Worm (Caenorhabditis elegans): Measurements from ENCODE around the gene col-2.

Gene col-2

ce11 chrIV:10046005-10046404 lies 39.2 kb downstream of the col-2 start:
- TF ChIP-seq sptf-2 (GFP tag; optimal IDR thresholded peaks at IDR 0.05) (no peak), F49E8.2 (tag; optimal IDR thresholded peaks at IDR 0.05; ENCODE audit: insufficient read depth) (no peak), lin-35 (GFP tag; optimal IDR thresholded peaks at IDR 0.05) (no peak), let-607 (tag; optimal IDR thresholded peaks at IDR 0.05) (no peak), ztf-6 (GFP tag; IDR thresholded peaks at IDR 0.05) (no peak), T26A5.8 (tag; optimal IDR thresholded peaks at IDR 0.05) (no peak), B0035.1 (tag; optimal IDR thresholded peaks at IDR 0.05) (no peak), gei-17 (GFP tag; optimal IDR thresholded peaks at IDR 0.05) (no peak), F33H1.4 (GFP tag; IDR thresholded peaks at IDR 0.05) (no peak), egl-18 (GFP tag; IDR thresholded peaks at IDR 0.05) (no peak), ceh-27 (GFP tag; optimal IDR thresholded peaks at IDR 0.05) (no peak), madf-6 (GFP tag; IDR thresholded peaks at IDR 0.05) (no peak), Y56A3A.18 (GFP tag; IDR thresholded peaks at IDR 0.05) (no peak), nhr-179 (tag; optimal IDR thresholded peaks at IDR 0.05) (no peak), ztf-18 (tag; optimal IDR thresholded peaks at IDR 0.05) (no peak), die-1 (tag; optimal IDR thresholded peaks at IDR 0.05) (no peak), him-1 (tag; optimal IDR thresholded peaks at IDR 0.05) (no peak), athp-1 (tag; optimal IDR thresholded peaks at IDR 0.05) (no peak)

- TF ChIP-seq fkh-3 (tag; optimal IDR thresholded peaks at IDR 0.05) (no peak), rpc-1 (optimal IDR thresholded peaks at IDR 0.05) (no peak), rpc-1 (tag; optimal IDR thresholded peaks at IDR 0.05) (no peak), T07F8.4 (tag; optimal IDR thresholded peaks at IDR 0.05) (no peak), unc-130 (GFP tag; optimal IDR thresholded peaks at IDR 0.05) (no peak), sptf-2 (GFP tag; optimal IDR thresholded peaks at IDR 0.05) (no peak), cebp-2 (GFP tag; IDR thresholded peaks at IDR 0.05) (no peak)
These were observed 42.4 kb downstream of the col-2 start, which contains the start of gene frk-1 for ce11 chrIV:10042881-10043280. TSS of gene frk-1 (plus strand) at chrIV:10043181.

ce11 chrIV:10040803-10041202 lies 44.4 kb downstream of the col-2 start, which contains the start of gene dhs-31:
TSS of gene dhs-31 (minus strand) at chrIV:10040903.
- TF ChIP-seq dox-1 (GFP tag; IDR thresholded peaks at IDR 0.05), result no peak

- TF ChIP-seq nhr-27 (tag; optimal IDR thresholded peaks at IDR 0.05), result no peak
- TF ChIP-seq hlh-12 (tag; optimal IDR thresholded peaks at IDR 0.05), result no peak
- no peak for TF ChIP-seq nhr-80 (tag; optimal IDR thresholded peaks at IDR 0.05)
- TF ChIP-seq akir-1 (GFP tag; optimal IDR thresholded peaks at IDR 0.05), result no peak
- TF ChIP-seq nfyb-1 (GFP tag; IDR thresholded peaks at IDR 0.05), result no peak
- TF ChIP-seq Y67H2A.10 (GFP tag; conservative IDR thresholded peaks at IDR 0.05), result no peak
- TF ChIP-seq D2030.7 (GFP tag; IDR thresholded peaks at IDR 0.05), result no peak
- no peak for TF ChIP-seq hmg-1.2 (GFP tag; IDR thresholded peaks at IDR 0.05)
- TF ChIP-seq ztf-25 (GFP tag; IDR thresholded peaks at IDR 0.05), result no peak
- TF ChIP-seq lsy-27 (tag; optimal IDR thresholded peaks at IDR 0.05; ENCODE audit: borderline replicate concordance, insufficient read depth), result no peak
- TF ChIP-seq sea-2 (GFP tag; IDR thresholded peaks at IDR 0.05), result no peak
- no peak for TF ChIP-seq pha-4 (tag; optimal IDR thresholded peaks at IDR 0.05)
- TF ChIP-seq fkh-3 (tag; optimal IDR thresholded peaks at IDR 0.05), result no peak
- no peak for TF ChIP-seq lag-1 (GFP tag; IDR thresholded peaks at IDR 0.05)
- no peak for TF ChIP-seq egl-44 (GFP tag; IDR thresholded peaks at IDR 0.05)
- no peak for TF ChIP-seq unc-130 (GFP tag; optimal IDR thresholded peaks at IDR 0.05)
- TF ChIP-seq egrh-3 (GFP tag; IDR thresholded peaks at IDR 0.05), result no peak
- TF ChIP-seq atf-7 (tag; optimal IDR thresholded peaks at IDR 0.05), result no peak
- TF ChIP-seq B0336.3 (GFP tag; IDR thresholded peaks at IDR 0.05), result no peak
These were observed 48.3 kb downstream of the col-2 start, which contains the start of gene F44D12.10 for ce11 chrIV:10036966-10037365. TSS of gene F44D12.10 (minus strand) at chrIV:10037066.

Measured in whole organism, young adult.